Worm (Caenorhabditis elegans) whole organism, mixed stage, embryonic: ENCODE measurements around the gene fat-3.

Source experiments
- lin-13 ChIP-seq: fragments of 150-350 bp; optimal IDR thresholded peaks from 2 replicates; lab custom pipeline; 2014; ENCODE audit warnings: missing biosample characterization, missing genetic modification characterization
- lsy-2 ChIP-seq: fragments of 150-350 bp; optimal IDR thresholded peaks from 2 replicates; lab custom pipeline; 2014; ENCODE audit warnings: missing biosample characterization, missing genetic modification characterization
- mep-1 ChIP-seq: fragments of 150-350 bp; optimal IDR thresholded peaks from 2 replicates; lab custom pipeline; 2017; ENCODE audit warnings: missing biosample characterization, missing genetic modification reagents, missing genetic modification characterization, inconsistent platforms
- nhr-12 ChIP-seq: fragments of 150-350 bp; optimal IDR thresholded peaks from 2 replicates; lab custom pipeline; 2014; ENCODE audit warnings: missing biosample characterization, missing genetic modification characterization
- nhr-237 ChIP-seq: fragments of 150-350 bp; optimal IDR thresholded peaks from 2 replicates; lab custom pipeline; 2014; ENCODE audit warnings: missing biosample characterization, missing genetic modification characterization
- nhr-28 ChIP-seq: fragments of 150-350 bp; optimal IDR thresholded peaks from 2 replicates; lab custom pipeline; 2014; ENCODE audit warnings: missing biosample characterization, missing genetic modification characterization
- pha-4 ChIP-seq: fragments of 150-350 bp; optimal IDR thresholded peaks from 2 replicates; lab custom pipeline; 2018; ENCODE audit warnings: missing biosample characterization, missing genetic modification reagents, missing genetic modification characterization
- snpc-4 ChIP-seq: fragments of 150-350 bp; optimal IDR thresholded peaks from 2 replicates; lab custom pipeline; 2014; ENCODE audit warnings: missing biosample characterization, missing genetic modification characterization
- unc-62 ChIP-seq: fragments of 150-350 bp; optimal IDR thresholded peaks from 2 replicates; lab custom pipeline; 2014; ENCODE audit warnings: missing biosample characterization, missing genetic modification reagents, missing genetic modification characterization

DNA sequence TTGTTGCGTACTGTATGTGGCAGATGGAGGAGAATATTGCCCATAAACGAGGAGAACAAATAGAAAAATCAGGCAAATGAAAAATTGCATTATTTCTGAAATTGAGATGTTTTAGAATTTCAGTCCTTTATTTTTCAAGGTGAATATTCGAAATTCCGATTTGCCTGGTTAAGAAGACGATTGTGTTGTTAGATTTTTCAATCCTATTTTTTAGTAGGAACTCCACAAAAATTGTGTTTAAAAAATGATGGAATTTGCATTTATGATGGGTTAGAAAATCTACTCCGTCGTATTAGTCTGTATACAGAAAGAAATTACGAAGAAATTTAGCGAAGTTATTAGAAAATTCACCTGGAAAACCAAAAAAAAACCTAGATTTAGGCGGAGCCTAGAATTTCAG lies 12.6 kb downstream of the fat-3 start, which contains the start of gene egl-20:
- no peak for TF ChIP-seq lsy-2 (tag; lab: Kevin White, UChicago)
- no peak for TF ChIP-seq mep-1 (tag; lab: Kevin White, UChicago)
- TF ChIP-seq nhr-12 (tag; lab: Kevin White, UChicago): no peak
- TF ChIP-seq nhr-28 (tag; lab: Kevin White, UChicago): no peak
- TF ChIP-seq nhr-237 (tag; lab: Kevin White, UChicago): no peak
- no peak for TF ChIP-seq snpc-4 (tag; lab: Kevin White, UChicago)
- TF ChIP-seq unc-62 (GFP tag; lab: Kevin White, UChicago): no peak
- TF ChIP-seq lin-13 (tag; lab: Kevin White, UChicago): no peak
- no peak for TF ChIP-seq pha-4 (tag; lab: Kevin White, UChicago)
